Fruit fly (Drosophila melanogaster) S2 (cell line): ENCODE measurements around the gene CG13712.

Experiments
- CG8478 ChIP-seq: fragments of >200 bp; optimal IDR thresholded peaks from 2 replicates; lab custom pipeline; 2018
- CTCF ChIP-seq, 2 experiments: fragments of >200 bp; optimal IDR thresholded peaks; 2 replicates each; lab custom pipeline; 2018

dm6 chr3L:4688674-4689073 lies 21.0 kb downstream of the CG13712 start, which contains the start of gene CG7514:
- TF ChIP-seq CG8478 (lab: Kevin White, UChicago) (no peak), CTCF (optimal IDR thresholded peaks at IDR 0.05; lab: Kevin White, UChicago) (no peak)
